Fruit fly (Drosophila melanogaster) whole organism, adult: ENCODE measurements around the gene Mes2.

Experiments used
- CG1620 ChIP-seq: fragments of 200-800 bp; sonication (Bioruptor generic); optimal IDR thresholded peaks from 2 replicates; lab custom pipeline; 2016; ENCODE audit warnings: missing biosample characterization, missing genetic modification characterization
- CG7045 ChIP-seq: fragments of 200-800 bp; sonication (Bioruptor generic); optimal IDR thresholded peaks from 2 replicates; lab custom pipeline; 2017; ENCODE audit warnings: missing biosample characterization, mild to moderate bottlenecking, missing genetic modification characterization
- bab1 ChIP-seq: fragments of 200-800 bp; sonication (Bioruptor generic); optimal IDR thresholded peaks from 3 replicates; lab custom pipeline; 2019; ENCODE audit warnings: missing biosample characterization, mild to moderate bottlenecking, missing genetic modification characterization, moderate library complexity
- kay ChIP-seq: fragments of 200-800 bp; sonication (Bioruptor generic); peaks from one replicate; lab custom pipeline; 2016; ENCODE audit warnings: missing biosample characterization, missing genetic modification characterization, borderline replicate concordance

- TF ChIP-seq CG7045 (GFP tag; lab: Kevin White, UChicago) (no peak), kay (GFP tag; lab: Kevin White, UChicago) (no peak), CG1620 (GFP tag; lab: Kevin White, UChicago) (no peak), bab1 (no peak)
Measured at dm6 chr3L:22952703-22953102, 7.2 kb downstream of the Mes2 start.
